Worm (Caenorhabditis elegans) whole organism, L4 larva: ENCODE results near the gene F58E6.11.

ENCODE experiments used
- T26A8.4 ChIP-seq: fragments of 200-800 bp; sonication (Bioruptor generic); IDR thresholded peaks from 2 replicates; pipeline ENCODE4 v1.3.6; 2022; ENCODE audit warnings: missing genetic modification characterization, missing compliant biosample characterization
- ama-1 ChIP-seq: fragments of 150-350 bp; optimal IDR thresholded peaks from 2 replicates; lab custom pipeline; 2014; ENCODE audit warnings: inconsistent platforms, mixed read lengths
- duxl-1 ChIP-seq: sonication (generic microtip); optimal IDR thresholded peaks from 2 replicates; lab custom pipeline; 2016; ENCODE audit warnings: mild to moderate bottlenecking, missing genetic modification characterization, moderate library complexity, missing compliant biosample characterization; ENCODE audit not compliant: poor library complexity
- mdl-1 ChIP-seq, 2 experiments: fragments of 150-350 bp in 1 of 2; sonication (generic microtip) in 1 of 2; optimal IDR thresholded peaks; 2 replicates each; lab custom pipeline; 2014 to 2017; ENCODE audit warnings: missing biosample characterization in 2 of 2, missing genetic modification characterization in 2 of 2
- skn-1 ChIP-seq: fragments of 150-350 bp; optimal IDR thresholded peaks from 2 replicates; lab custom pipeline; 2014; ENCODE audit warnings: missing biosample characterization, missing genetic modification characterization
- snpc-4 ChIP-seq: fragments of 150-350 bp; optimal IDR thresholded peaks from 2 replicates; lab custom pipeline; 2014; ENCODE audit warnings: missing biosample characterization, missing genetic modification characterization
- unc-130 ChIP-seq: sonication (generic microtip); optimal IDR thresholded peaks from 2 replicates; lab custom pipeline; 2016; ENCODE audit warnings: missing genetic modification reagents, missing genetic modification characterization, missing compliant biosample characterization
- unc-39 ChIP-seq: sonication (generic microtip); optimal IDR thresholded peaks from 2 replicates; lab custom pipeline; 2017; ENCODE audit warnings: missing biosample characterization, missing genetic modification characterization

DNA sequence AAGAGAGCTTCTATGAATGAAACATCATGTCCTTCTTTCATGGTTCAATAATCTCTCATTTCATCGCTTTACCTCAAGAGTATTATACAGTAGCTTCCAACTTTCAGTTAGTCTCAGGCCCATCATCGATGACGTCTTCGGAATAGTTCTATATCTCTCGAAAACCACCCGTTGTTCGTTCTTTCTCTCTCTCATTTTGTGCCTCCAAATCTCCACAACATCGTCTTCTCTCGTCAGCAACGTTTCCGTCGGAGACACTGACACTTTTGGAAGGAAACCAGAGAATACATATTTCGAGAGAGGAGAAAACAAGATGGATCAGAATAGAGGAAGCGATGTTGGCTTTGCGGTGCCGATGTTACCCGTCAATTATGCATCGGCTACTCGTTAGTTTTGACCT, 25.9 kb downstream of the F58E6.11 start:
- TF ChIP-seq skn-1 (tag; lab: Kevin White, UChicago): no peak
- TF ChIP-seq mdl-1 (tag; optimal IDR thresholded peaks at IDR 0.05; lab: Kevin White, UChicago): no peak
- peak; percentile 43 for TF ChIP-seq ama-1 (lab: Kevin White, UChicago)
- no peak for TF ChIP-seq duxl-1 (tag; lab: Kevin White, UChicago)
- TF ChIP-seq unc-39: no peak
- TF ChIP-seq unc-130 (GFP tag; lab: Kevin White, UChicago): no peak
- no peak for TF ChIP-seq T26A8.4 (GFP tag; lab: Robert Waterston, UW)
- no peak for TF ChIP-seq snpc-4 (tag; lab: Kevin White, UChicago)
